Fruit fly (Drosophila melanogaster) whole organism, embryonic: ENCODE measurements around the gene CG4101.

Experiments
- Abd-B ChIP-seq: fragments of 200-800 bp; sonication (Bioruptor generic); optimal IDR thresholded peaks from 2 replicates; lab custom pipeline; 2018; ENCODE audit warnings: missing biosample characterization, mild to moderate bottlenecking, missing genetic modification characterization, moderate library complexity
- Bgb ChIP-seq: fragments of 200-800 bp; sonication (Bioruptor generic); IDR thresholded peaks from 2 replicates; pipeline ENCODE4 v1.3.6; 2022; ENCODE audit warnings: missing biosample characterization, missing genetic modification characterization; ENCODE audit not compliant: partially characterized antibody
- Blimp-1 ChIP-seq: fragments of 200-800 bp; sonication (Bioruptor generic); optimal IDR thresholded peaks from 3 replicates; lab custom pipeline; 2018; ENCODE audit warnings: missing biosample characterization, missing genetic modification characterization, mild to moderate bottlenecking, moderate library complexity, missing genetic modification reagents
- C15 ChIP-seq: fragments of 200-800 bp; sonication (Bioruptor generic); IDR thresholded peaks from 3 replicates; pipeline ENCODE4 v1.3.6; 2022; ENCODE audit warnings: missing biosample characterization, missing genetic modification characterization
- CG10267 ChIP-seq: fragments of 200-800 bp; sonication (Bioruptor generic); optimal IDR thresholded peaks from 2 replicates; lab custom pipeline; 2018; ENCODE audit warnings: missing biosample characterization, mild to moderate bottlenecking, missing genetic modification characterization, moderate library complexity
- CG10979 ChIP-seq: fragments of 200-800 bp; sonication (Bioruptor generic); optimal IDR thresholded peaks from 2 replicates; lab custom pipeline; 2018; ENCODE audit warnings: missing biosample characterization, mild to moderate bottlenecking, missing genetic modification characterization, moderate library complexity
- CG12744 ChIP-seq: fragments of 200-800 bp; sonication (Bioruptor generic); optimal IDR thresholded peaks from 2 replicates; lab custom pipeline; 2016; ENCODE audit warnings: missing biosample characterization, missing genetic modification characterization
- CG12942 ChIP-seq: fragments of 200-800 bp; sonication (Bioruptor generic); optimal IDR thresholded peaks from 3 replicates; lab custom pipeline; 2016; ENCODE audit warnings: missing biosample characterization, missing genetic modification characterization
- CG13296 ChIP-seq: fragments of 200-800 bp; sonication (Bioruptor generic); optimal IDR thresholded peaks from 3 replicates; lab custom pipeline; 2018; ENCODE audit warnings: missing biosample characterization, mild to moderate bottlenecking, missing genetic modification characterization
- CG13775 ChIP-seq: fragments of 200-800 bp; sonication (Bioruptor generic); optimal IDR thresholded peaks from 3 replicates; lab custom pipeline; 2017; ENCODE audit warnings: missing biosample characterization, mild to moderate bottlenecking, missing genetic modification characterization
- CG15269 ChIP-seq: fragments of 200-800 bp; sonication (Bioruptor generic); optimal IDR thresholded peaks from 2 replicates; lab custom pipeline; 2018; ENCODE audit warnings: missing biosample characterization, mild to moderate bottlenecking, missing genetic modification characterization, moderate library complexity
- CG1602 ChIP-seq: fragments of 200-800 bp; sonication (Bioruptor generic); optimal IDR thresholded peaks from 3 replicates; lab custom pipeline; 2016; ENCODE audit warnings: missing biosample characterization, missing genetic modification characterization
- CG16813 ChIP-seq: fragments of 200-800 bp; sonication (Bioruptor generic); IDR thresholded peaks from 3 replicates; pipeline ENCODE4 v1.3.6; 2022; ENCODE audit warnings: missing biosample characterization, missing genetic modification characterization; ENCODE audit not compliant: partially characterized antibody
- CG17829 ChIP-seq: fragments of 200-800 bp; optimal IDR thresholded peaks from 2 replicates; lab custom pipeline; 2019; ENCODE audit warnings: missing biosample characterization, mild to moderate bottlenecking, missing genetic modification characterization, moderate library complexity
- CG18619 ChIP-seq: fragments of 200-800 bp; sonication (Bioruptor generic); optimal IDR thresholded peaks from 3 replicates; lab custom pipeline; 2017; ENCODE audit warnings: missing biosample characterization, mild to moderate bottlenecking, missing genetic modification characterization
- CG2116 ChIP-seq: fragments of 200-800 bp; sonication (Bioruptor generic); optimal IDR thresholded peaks from 3 replicates; lab custom pipeline; 2018; ENCODE audit warnings: missing biosample characterization, mild to moderate bottlenecking, missing genetic modification characterization
- CG32532 ChIP-seq: fragments of 200-800 bp; sonication (Bioruptor generic); IDR thresholded peaks from 2 replicates; pipeline ENCODE4 v1.3.6; 2022; ENCODE audit warnings: missing biosample characterization, missing genetic modification characterization
- CG3281 ChIP-seq: fragments of 200-800 bp; sonication (Bioruptor generic); optimal IDR thresholded peaks from 3 replicates; lab custom pipeline; 2017; ENCODE audit warnings: missing biosample characterization, mild to moderate bottlenecking, missing genetic modification characterization
- CG7556 ChIP-seq: fragments of 200-800 bp; sonication (Bioruptor generic); optimal IDR thresholded peaks from 2 replicates; lab custom pipeline; 2017; ENCODE audit warnings: missing biosample characterization, mild to moderate bottlenecking, missing genetic modification characterization
- CG7963 ChIP-seq: fragments of 200-800 bp; sonication (Bioruptor generic); IDR thresholded peaks from 3 replicates; pipeline ENCODE4 v1.3.6; 2022; ENCODE audit warnings: missing biosample characterization, missing genetic modification characterization; ENCODE audit not compliant: partially characterized antibody
- CG8290 ChIP-seq, 3 experiments: fragments of 200-800 bp; sonication (Bioruptor generic); optimal IDR thresholded peaks; 2 replicates each; lab custom pipeline; 2016 to 2019; ENCODE audit warnings: missing biosample characterization in 3 of 3, missing genetic modification characterization in 3 of 3, mild to moderate bottlenecking in 2 of 3, moderate library complexity in 1 of 3
- CTCF ChIP-seq: fragments of 200-800 bp; sonication (Bioruptor generic); optimal IDR thresholded peaks from 2 replicates; lab custom pipeline; 2017; ENCODE audit warnings: missing biosample characterization, mild to moderate bottlenecking, missing genetic modification characterization, moderate library complexity
- D ChIP-seq, 2 experiments: fragments of 200-800 bp in 1 of 2; fragments of >200 bp in 1 of 2; sonication (Bioruptor generic) in 1 of 2; optimal IDR thresholded peaks; 2 replicates in 1 of 2; 3 replicates in 1 of 2; lab custom pipeline; 2017; ENCODE audit warnings: mild to moderate bottlenecking in 1 of 2, missing biosample characterization in 1 of 2, missing genetic modification characterization in 1 of 2, missing genetic modification reagents in 1 of 2
- Deaf1 ChIP-seq: fragments of 200-800 bp; optimal IDR thresholded peaks from 3 replicates; lab custom pipeline; 2019; ENCODE audit warnings: missing biosample characterization, mild to moderate bottlenecking, missing genetic modification characterization, moderate library complexity
- Dip3 ChIP-seq: fragments of 200-800 bp; sonication (Bioruptor generic); optimal IDR thresholded peaks from 3 replicates; lab custom pipeline; 2016; ENCODE audit warnings: missing biosample characterization, missing genetic modification characterization
- Dll ChIP-seq: fragments of 200-800 bp; sonication (Bioruptor generic); IDR thresholded peaks from 4 replicates; pipeline ENCODE4 v1.3.6; 2022; ENCODE audit warnings: missing biosample characterization, missing genetic modification characterization; ENCODE audit not compliant: partially characterized antibody
- H2.0 ChIP-seq: fragments of 200-800 bp; sonication (Bioruptor generic); IDR thresholded peaks from 2 replicates; pipeline ENCODE4 v1.3.6; 2022; ENCODE audit warnings: missing biosample characterization, missing genetic modification characterization
- Mad ChIP-seq: fragments of 200-800 bp; sonication (Bioruptor generic); optimal IDR thresholded peaks from 2 replicates; lab custom pipeline; 2016; ENCODE audit warnings: missing biosample characterization, missing genetic modification characterization
- Nf-YC ChIP-seq: fragments of 200-800 bp; optimal IDR thresholded peaks from 3 replicates; lab custom pipeline; 2019; ENCODE audit warnings: missing biosample characterization, mild to moderate bottlenecking, missing genetic modification characterization, moderate library complexity
- Poxn ChIP-seq: fragments of 200-800 bp; sonication (Bioruptor generic); IDR thresholded peaks from 2 replicates; pipeline ENCODE4 v1.3.6; 2022; ENCODE audit warnings: missing biosample characterization, missing genetic modification characterization
- Sry-δ ChIP-seq: fragments of 200-800 bp; sonication (Bioruptor generic); optimal IDR thresholded peaks from 2 replicates; lab custom pipeline; 2016; ENCODE audit warnings: missing biosample characterization, missing genetic modification characterization
- Xrp1 ChIP-seq: fragments of 200-800 bp; sonication (Bioruptor generic); IDR thresholded peaks from 2 replicates; pipeline ENCODE4 v1.3.6; 2022; ENCODE audit warnings: missing biosample characterization, missing genetic modification characterization
- bab2 ChIP-seq: fragments of 200-800 bp; sonication (Bioruptor generic); optimal IDR thresholded peaks from 2 replicates; lab custom pipeline; 2016; ENCODE audit warnings: missing biosample characterization, missing genetic modification characterization
- ci ChIP-seq: fragments of 200-800 bp; sonication (Bioruptor generic); IDR thresholded peaks from 3 replicates; pipeline ENCODE4 v1.3.6; 2022; ENCODE audit warnings: missing biosample characterization, missing genetic modification characterization
- crc ChIP-seq: fragments of 200-800 bp; sonication (Bioruptor generic); optimal IDR thresholded peaks from 2 replicates; lab custom pipeline; 2016; ENCODE audit warnings: missing biosample characterization, missing genetic modification characterization
- fu2 ChIP-seq: fragments of 200-800 bp; sonication (Bioruptor generic); optimal IDR thresholded peaks from 2 replicates; lab custom pipeline; 2016; ENCODE audit warnings: missing biosample characterization, missing genetic modification characterization
- gem ChIP-seq: fragments of 200-800 bp; sonication (Bioruptor generic); optimal IDR thresholded peaks from 2 replicates; lab custom pipeline; 2019; ENCODE audit warnings: missing biosample characterization, mild to moderate bottlenecking, missing genetic modification characterization, moderate library complexity
- h ChIP-seq: fragments of >200 bp; optimal IDR thresholded peaks from 2 replicates; lab custom pipeline; 2017
- hbn ChIP-seq: fragments of 200-800 bp; sonication (Bioruptor generic); IDR thresholded peaks from 2 replicates; pipeline ENCODE4 v1.3.6; 2022; ENCODE audit warnings: missing biosample characterization, missing genetic modification characterization; ENCODE audit not compliant: partially characterized antibody
- jigr1 ChIP-seq: fragments of 200-800 bp; sonication (Bioruptor generic); IDR thresholded peaks from 3 replicates; pipeline ENCODE4 v1.3.6; 2022; ENCODE audit warnings: missing biosample characterization, missing genetic modification characterization
- lilli ChIP-seq: fragments of 200-800 bp; sonication (Bioruptor generic); optimal IDR thresholded peaks from 3 replicates; lab custom pipeline; 2016; ENCODE audit warnings: missing biosample characterization, missing genetic modification characterization
- luna ChIP-seq: fragments of 200-800 bp; sonication (Bioruptor generic); optimal IDR thresholded peaks from 2 replicates; lab custom pipeline; 2016; ENCODE audit warnings: missing biosample characterization, missing genetic modification characterization
- pfk ChIP-seq: fragments of 200-800 bp; sonication (Bioruptor generic); optimal IDR thresholded peaks from 2 replicates; lab custom pipeline; 2018; ENCODE audit warnings: missing biosample characterization, mild to moderate bottlenecking, missing genetic modification characterization, moderate library complexity
- pnt ChIP-seq: fragments of 200-800 bp; sonication (Bioruptor generic); optimal IDR thresholded peaks from 3 replicates; lab custom pipeline; 2016; ENCODE audit warnings: missing biosample characterization, missing genetic modification characterization
- shn ChIP-seq: fragments of 200-800 bp; sonication (Bioruptor generic); optimal IDR thresholded peaks from 3 replicates; lab custom pipeline; 2016; ENCODE audit warnings: missing biosample characterization, missing genetic modification characterization
- tgo ChIP-seq: fragments of 200-800 bp; sonication (Bioruptor generic); IDR thresholded peaks from 3 replicates; pipeline ENCODE4 v1.3.6; 2022; ENCODE audit warnings: missing biosample characterization, missing genetic modification characterization
- ttk ChIP-seq: fragments of 200-800 bp; sonication (Bioruptor generic); IDR thresholded peaks from 2 replicates; pipeline ENCODE4 v2.1.2; 2022; ENCODE audit warnings: missing biosample characterization, missing genetic modification characterization
- usp ChIP-seq: fragments of >200 bp; optimal IDR thresholded peaks from 2 replicates; lab custom pipeline; 2017; ENCODE audit warnings: missing biosample characterization, missing genetic modification characterization
- wdn ChIP-seq: fragments of 200-800 bp; sonication (Bioruptor generic); IDR thresholded peaks from 2 replicates; pipeline ENCODE4 v1.3.6; 2022; ENCODE audit warnings: missing biosample characterization, missing genetic modification characterization
- wor ChIP-seq: fragments of 200-800 bp; sonication (Bioruptor generic); IDR thresholded peaks from 2 replicates; pipeline ENCODE4 v1.3.6; 2022; ENCODE audit warnings: missing biosample characterization, missing genetic modification characterization

CG4101 gene

dm6 chr3L:16582678-16583315, 29.5 kb upstream of the CG4101 start, which contains the start of gene Rpn12 (continued):
- TF ChIP-seq Abd-B (GFP tag; lab: Kevin White, UChicago) = no peak
- TF ChIP-seq H2.0 (GFP tag; lab: Robert Waterston, UW) = no peak
- TF ChIP-seq h = no peak
- peak; percentile 17 for TF ChIP-seq bab2 (GFP tag; lab: Kevin White, UChicago)
- TF ChIP-seq Mad = no peak
- peak; percentile 74; the same call in 2 of the 3 replicates for TF ChIP-seq CG7963 (GFP tag; lab: Robert Waterston, UW)
- peak; percentile 48 for TF ChIP-seq gem (tag; lab: Kevin White, UChicago)
- no peak for TF ChIP-seq ttk (GFP tag; lab: Robert Waterston, UW)
- TF ChIP-seq C15 (GFP tag; lab: Robert Waterston, UW) = no peak
- TF ChIP-seq CG1602 (GFP tag; lab: Kevin White, UChicago) = no peak
- TF ChIP-seq D (optimal IDR thresholded peaks at IDR 0.05; lab: Kevin White, UChicago) = no peak
- TF ChIP-seq D (GFP tag; optimal IDR thresholded peaks at IDR 0.05; lab: Kevin White, UChicago) = no peak
- no peak for TF ChIP-seq pfk (GFP tag; lab: Kevin White, UChicago)
- TF ChIP-seq fu2 (GFP tag; lab: Kevin White, UChicago) = peak; percentile 24
- peak; percentile 81 for TF ChIP-seq Bgb (GFP tag; lab: Robert Waterston, UW)
- no peak for TF ChIP-seq CG18619
- TF ChIP-seq Poxn = no peak
- TF ChIP-seq CG12942 (GFP tag; lab: Kevin White, UChicago) = no peak
- TF ChIP-seq CG13296 (GFP tag; lab: Kevin White, UChicago) = peak; percentile 60
- TF ChIP-seq pnt (GFP tag; lab: Kevin White, UChicago) = no peak
- TF ChIP-seq CG16813 (GFP tag; lab: Robert Waterston, UW) = peak; percentile 83
- no peak for TF ChIP-seq CTCF (GFP tag; lab: Kevin White, UChicago)
- peak; percentile 42 for TF ChIP-seq Nf-YC
- peak; percentile 42 for TF ChIP-seq CG17829 (tag; lab: Kevin White, UChicago)
- no peak for TF ChIP-seq Deaf1 (tag; lab: Kevin White, UChicago)
- no peak for TF ChIP-seq luna (GFP tag; lab: Kevin White, UChicago)
- no peak; the same call in 2 of the 3 replicates for TF ChIP-seq jigr1 (GFP tag; lab: Robert Waterston, UW)
- TF ChIP-seq shn (GFP tag; lab: Kevin White, UChicago) = no peak
- TF ChIP-seq Blimp-1 = peak; percentile 53
- TF ChIP-seq Sry-δ = peak; percentile 90
- no peak for TF ChIP-seq tgo (GFP tag; lab: Robert Waterston, UW)
- no peak for TF ChIP-seq wor (GFP tag; lab: Robert Waterston, UW)
- no peak for TF ChIP-seq wdn (GFP tag; lab: Robert Waterston, UW)
- TF ChIP-seq Dll (GFP tag; lab: Robert Waterston, UW) = peak; percentile 88
- peak; percentile 3 for TF ChIP-seq CG7556 (GFP tag; lab: Kevin White, UChicago)
- TF ChIP-seq CG12744 (GFP tag; lab: Kevin White, UChicago) = no peak
- TF ChIP-seq CG15269 (tag; lab: Kevin White, UChicago) = peak; percentile 47
- peak; percentile 20 for TF ChIP-seq CG3281 (GFP tag; lab: Kevin White, UChicago)
- peak; percentile 75 for TF ChIP-seq CG2116 (GFP tag; lab: Kevin White, UChicago)
- peak; percentile 11 for TF ChIP-seq CG10979 (tag; lab: Kevin White, UChicago)
- TF ChIP-seq Xrp1 (GFP tag; lab: Robert Waterston, UW) = peak; percentile 39; the same call in 1 of the 2 replicates
- peak; percentile 28 for TF ChIP-seq CG8290 (GFP tag; optimal IDR thresholded peaks at IDR 0.05; lab: Kevin White, UChicago)
- peak in 1 of 2 experiments; percentile 52 for TF ChIP-seq CG8290 (tag; optimal IDR thresholded peaks at IDR 0.05; lab: Kevin White, UChicago)
- no peak for TF ChIP-seq ci
- TF ChIP-seq crc = no peak
- TF ChIP-seq usp (GFP tag; lab: Kevin White, UChicago) = no peak
- TF ChIP-seq hbn (GFP tag; lab: Robert Waterston, UW) = peak; percentile 82
- TF ChIP-seq CG32532 (GFP tag; lab: Robert Waterston, UW) = peak; percentile 26; the same call in 1 of the 2 replicates
- TF ChIP-seq CG10267 (tag; lab: Kevin White, UChicago) = peak; percentile 50
- TF ChIP-seq CG13775 (GFP tag; lab: Kevin White, UChicago) = peak; percentile 39
- peak; percentile 58 for TF ChIP-seq lilli
- TF ChIP-seq Dip3 (GFP tag; lab: Kevin White, UChicago) = no peak
